2 fruit fly cellular contexts compared by ENCODE assay signal in the genomic region with DNA sequence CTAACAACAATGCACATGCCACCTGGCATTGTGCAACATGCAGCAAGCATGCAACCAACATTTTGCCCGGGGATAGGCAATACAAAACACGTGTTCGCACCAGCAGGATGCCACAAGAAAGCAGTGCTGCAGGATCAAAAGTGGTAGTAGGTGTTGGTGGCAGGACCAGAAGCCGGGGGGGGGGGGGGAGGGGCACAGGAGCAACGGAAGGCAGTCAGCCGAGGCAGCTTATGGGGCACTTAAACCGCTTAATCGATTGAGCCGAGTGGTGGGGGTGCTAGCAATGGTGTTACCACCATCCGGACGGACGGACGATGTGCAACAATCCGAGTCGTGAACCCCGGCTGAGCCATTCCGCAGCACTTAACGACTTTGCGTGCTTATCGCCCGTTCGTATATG.
A peak's percentile ranks its signal among the peaks of the same experiment; 100 is the strongest.
TF ChIP-seq lines count a peak whose summit lies in the region.

No protein-coding gene starts in this region.

- TF ChIP-seq CTCF in whole organism, embryonic (GFP tag; optimal IDR thresholded peaks at IDR 0.05; lab: Kevin White, UChicago): no peak

TF ChIP-seq in whole organism, embryonic, 481 proteins besides CTCF, POLR2A, EP300 and RAD21:
- TF ChIP-seq Hr39 (optimal IDR thresholded peaks at IDR 0.05; lab: Kevin White, UChicago): peak; percentile 74
- TF ChIP-seq cwo (GFP tag; optimal IDR thresholded peaks at IDR 0.05; lab: Kevin White, UChicago): no peak
- 0 out of 2 replicates have a peak, but pooled peaks have one; percentile 23 for TF ChIP-seq dan (GFP tag; IDR thresholded peaks at IDR 0.05; lab: Robert Waterston, UW)
- no peak for TF ChIP-seq scrt (GFP tag; optimal IDR thresholded peaks at IDR 0.05; lab: Kevin White, UChicago)
- 0 out of 2 replicates have a peak, but pooled peaks have one; percentile 8 for TF ChIP-seq ssp (GFP tag; IDR thresholded peaks at IDR 0.05; lab: Robert Waterston, UW)

TF ChIP-seq in whole organism, wandering third instar larva, 38 proteins besides CTCF, POLR2A, EP300 and RAD21:
- TF ChIP-seq h (GFP tag; optimal IDR thresholded peaks at IDR 0.05; lab: Kevin White, UChicago) (no peak), Hnf4 (GFP tag; optimal IDR thresholded peaks at IDR 0.05; lab: Kevin White, UChicago) (no peak), Dfd (GFP tag; optimal IDR thresholded peaks at IDR 0.05; lab: Kevin White, UChicago) (peak; percentile 86), dsf (GFP tag; optimal IDR thresholded peaks at IDR 0.05; lab: Kevin White, UChicago; ENCODE audit: borderline replicate concordance) (no peak)
